Worm (Caenorhabditis elegans): Measurements from ENCODE around the gene pdf-2.

DNA sequence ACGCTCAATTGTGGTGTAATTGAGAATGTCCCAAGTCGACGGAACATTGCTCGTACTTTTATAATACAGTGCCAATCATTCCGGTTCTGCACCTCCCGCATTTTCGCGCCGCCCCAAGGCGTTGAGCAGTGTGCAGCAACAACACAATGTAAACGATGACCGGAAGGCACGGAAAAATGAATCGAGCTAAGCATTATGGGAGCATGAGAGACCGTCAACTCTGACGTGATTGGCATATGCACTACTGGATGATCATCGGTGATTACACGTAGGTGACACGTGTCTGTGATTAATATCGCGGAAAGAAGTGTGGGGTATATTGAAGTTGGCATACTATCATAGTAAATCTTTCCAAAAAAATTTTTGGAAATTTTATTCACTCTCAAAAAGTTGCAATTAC lies 41.8 kb downstream of the pdf-2 start, which contains the start of gene T24C12.4:
- TF ChIP-seq nhr-237 (tag; optimal IDR thresholded peaks at IDR 0.05) = no peak
- TF ChIP-seq mdl-1 (tag; optimal IDR thresholded peaks at IDR 0.05) = no peak
- no peak for TF ChIP-seq elt-3 (tag; optimal IDR thresholded peaks at IDR 0.05)
- TF ChIP-seq lin-11 (tag; optimal IDR thresholded peaks at IDR 0.05) = no peak
- no peak for TF ChIP-seq ztf-11 (tag; optimal IDR thresholded peaks at IDR 0.05)
- no peak for TF ChIP-seq lin-13 (GFP tag; optimal IDR thresholded peaks at IDR 0.05)
- no peak for TF ChIP-seq nhr-6 (tag; optimal IDR thresholded peaks at IDR 0.05)
- no peak for TF ChIP-seq snpc-4 (tag; optimal IDR thresholded peaks at IDR 0.05)
- TF ChIP-seq unc-55 (GFP tag; optimal IDR thresholded peaks at IDR 0.05) = no peak
- TF ChIP-seq aly-2 (tag; optimal IDR thresholded peaks at IDR 0.05) = no peak
- TF ChIP-seq unc-62 (GFP tag; optimal IDR thresholded peaks at IDR 0.05) = no peak
